Fruit fly (Drosophila melanogaster): ENCODE data around the gene CG31391.

The CG31391 gene

DNA sequence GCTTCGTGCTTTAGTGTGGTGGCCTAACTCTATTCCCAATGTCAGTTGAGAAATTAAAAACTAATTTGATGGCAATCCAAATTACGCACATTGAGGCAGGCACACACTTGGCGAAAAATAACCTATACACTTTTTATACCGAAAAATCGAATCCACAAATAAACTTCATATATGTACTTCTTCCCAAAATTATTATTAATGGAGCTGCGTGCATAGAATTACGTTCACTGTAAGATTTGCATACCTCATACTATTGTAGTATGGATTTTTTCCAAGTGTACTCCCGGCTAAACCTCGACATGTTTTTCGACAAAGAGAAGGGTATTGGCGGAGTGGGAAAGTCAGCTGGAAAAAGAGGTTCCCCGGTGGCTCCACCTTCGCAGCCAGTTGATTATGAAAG, 20.6 kb downstream of the CG31391 start (continued):
- TF ChIP-seq p53 (GFP tag; optimal IDR thresholded peaks at IDR 0.05) (peak; percentile 39), sug (tag; optimal IDR thresholded peaks at IDR 0.05) (no peak), Six4 (GFP tag; optimal IDR thresholded peaks at IDR 0.05) (no peak), row (GFP tag; IDR thresholded peaks at IDR 0.05) (peak; percentile 68), bigmax (GFP tag; optimal IDR thresholded peaks at IDR 0.05) (no peak), Fer2 (tag; optimal IDR thresholded peaks at IDR 0.05) (no peak), MESR4 (GFP tag; optimal IDR thresholded peaks at IDR 0.05) (no peak), al (GFP tag; IDR thresholded peaks at IDR 0.05) (peak; percentile 42), D19A (tag; optimal IDR thresholded peaks at IDR 0.05) (peak; percentile 77), Gsc (GFP tag; IDR thresholded peaks at IDR 0.05) (0 out of 2 replicates have a peak, but pooled peaks have one; percentile 37), Hr78 (GFP tag; optimal IDR thresholded peaks at IDR 0.05) (no peak), CG11247 (GFP tag; IDR thresholded peaks at IDR 0.05) (peak; percentile 40; the same call in 1 of the 2 replicates), mirr (GFP tag; optimal IDR thresholded peaks at IDR 0.05) (no peak), scrt (GFP tag; optimal IDR thresholded peaks at IDR 0.05) (peak; percentile 35), CG10959 (GFP tag; IDR thresholded peaks at IDR 0.05) (no peak; the same call in 1 of the 2 replicates), CG17361 (GFP tag; IDR thresholded peaks at IDR 0.05) (peak; percentile 75), Hsf (GFP tag; optimal IDR thresholded peaks at IDR 0.05) (peak; percentile 33), HHEX (GFP tag; optimal IDR thresholded peaks at IDR 0.05) (peak; percentile 70), zen2 (GFP tag; IDR thresholded peaks at IDR 0.05; ENCODE audit: partially characterized antibody) (no peak), CG9727 (GFP tag; optimal IDR thresholded peaks at IDR 0.05) (peak; percentile 30), HLHmδ (GFP tag; optimal IDR thresholded peaks at IDR 0.05) (no peak), CG1602 (GFP tag; optimal IDR thresholded peaks at IDR 0.05) (peak; percentile 22), mam (GFP tag; optimal IDR thresholded peaks at IDR 0.05) (peak; percentile 41), stc (GFP tag; IDR thresholded peaks at IDR 0.05) (peak; percentile 86), dm (GFP tag; optimal IDR thresholded peaks at IDR 0.05) (no peak), ab (GFP tag; optimal IDR thresholded peaks at IDR 0.05) (peak; percentile 28), fd3F (GFP tag; optimal IDR thresholded peaks at IDR 0.05) (peak; percentile 10), CG6175 (GFP tag; IDR thresholded peaks at IDR 0.05) (no peak), mld (GFP tag; IDR thresholded peaks at IDR 0.05; ENCODE audit: partially characterized antibody) (no peak), pho (GFP tag; optimal IDR thresholded peaks at IDR 0.05) (peak; percentile 16), yki (optimal IDR thresholded peaks at IDR 0.05) (no peak), CG4404 (GFP tag; IDR thresholded peaks at IDR 0.05) (no peak), run (tag; optimal IDR thresholded peaks at IDR 0.05) (peak; percentile 32), pros (GFP tag; optimal IDR thresholded peaks at IDR 0.05) (no peak), CG8281 (tag; optimal IDR thresholded peaks at IDR 0.05) (peak; percentile 44), otp (GFP tag; IDR thresholded peaks at IDR 0.05) (0 out of 3 replicates have a peak, but pooled peaks have one; percentile 47), CG1529 (GFP tag; optimal IDR thresholded peaks at IDR 0.05) (peak; percentile 22), CG1792 (GFP tag; optimal IDR thresholded peaks at IDR 0.05) (no peak), Xrp1 (GFP tag; IDR thresholded peaks at IDR 0.05) (peak; percentile 75), shn (GFP tag; optimal IDR thresholded peaks at IDR 0.05) (peak; percentile 29), prd (optimal IDR thresholded peaks at IDR 0.05) (no peak), prd (GFP tag; IDR thresholded peaks at IDR 0.05) (peak; percentile 77), CG31441 (GFP tag; IDR thresholded peaks at IDR 0.05) (peak; percentile 79), zen (tag; optimal IDR thresholded peaks at IDR 0.05) (peak; percentile 36), CG9437 (GFP tag; optimal IDR thresholded peaks at IDR 0.05) (peak; percentile 30), CG31388 (GFP tag; optimal IDR thresholded peaks at IDR 0.05) (no peak), CG18599 (GFP tag; optimal IDR thresholded peaks at IDR 0.05) (peak; percentile 60), CG7271 (tag; optimal IDR thresholded peaks at IDR 0.05) (peak; percentile 16), CG15011 (GFP tag; optimal IDR thresholded peaks at IDR 0.05) (peak; percentile 41), CG4424 (GFP tag; optimal IDR thresholded peaks at IDR 0.05) (peak; percentile 65), pnt (GFP tag; optimal IDR thresholded peaks at IDR 0.05) (peak; percentile 61), C15 (GFP tag; IDR thresholded peaks at IDR 0.05) (no peak)

All from whole organism, embryonic.